Worm (Caenorhabditis elegans) whole organism, L4 larva: ENCODE results near the gene F40G12.4.

Source experiments
- ZK546.5 ChIP-seq, 2 experiments: sonication (generic microtip); optimal IDR thresholded peaks; 2 replicates each; lab custom pipeline; 2017; ENCODE audit warnings: missing biosample characterization in 2 of 2, missing genetic modification characterization in 2 of 2
- ceh-20 ChIP-seq: fragments of 200-800 bp; sonication (Bioruptor generic); IDR thresholded peaks from 2 replicates; pipeline ENCODE4 v1.3.6; 2022; ENCODE audit warnings: missing genetic modification reagents, missing genetic modification characterization, missing compliant biosample characterization
- ceh-62 ChIP-seq: sonication (generic microtip); optimal IDR thresholded peaks from 2 replicates; lab custom pipeline; 2017; ENCODE audit warnings: missing biosample characterization, missing genetic modification characterization
- ces-1 ChIP-seq: fragments of 150-350 bp; sonication (generic microtip); optimal IDR thresholded peaks from 4 replicates; lab custom pipeline; 2014; ENCODE audit warnings: missing biosample characterization, missing genetic modification reagents, missing genetic modification characterization
- fos-1 ChIP-seq: fragments of 150-350 bp; optimal IDR thresholded peaks from 2 replicates; lab custom pipeline; 2014; ENCODE audit warnings: missing biosample characterization, missing genetic modification characterization
- lin-39 ChIP-seq: fragments of 150-350 bp; optimal IDR thresholded peaks from 2 replicates; lab custom pipeline; 2014; ENCODE audit warnings: missing biosample characterization, missing genetic modification reagents, missing genetic modification characterization
- nhr-11 ChIP-seq: fragments of 150-350 bp; optimal IDR thresholded peaks from 2 replicates; lab custom pipeline; 2014; ENCODE audit warnings: missing biosample characterization, missing genetic modification characterization
- nhr-28 ChIP-seq: fragments of 150-350 bp; optimal IDR thresholded peaks from 2 replicates; lab custom pipeline; 2014; ENCODE audit warnings: missing biosample characterization, missing genetic modification characterization
- nhr-6 ChIP-seq: fragments of 150-350 bp; optimal IDR thresholded peaks from 2 replicates; lab custom pipeline; 2014; ENCODE audit warnings: missing biosample characterization, missing genetic modification characterization
- pha-4 ChIP-seq, 2 experiments: fragments of 150-350 bp in 1 of 2; fragments of 200-800 bp in 1 of 2; sonication (Bioruptor generic) in 1 of 2; IDR thresholded peaks in 1 of 2; optimal IDR thresholded peaks in 1 of 2; 2 replicates each; pipeline versions ENCODE4 v1.3.6 to Lab custom; 2014 to 2022; ENCODE audit warnings: missing genetic modification characterization in 2 of 2, missing genetic modification reagents in 2 of 2, missing biosample characterization in 1 of 2, missing compliant biosample characterization in 1 of 2
- unc-130 ChIP-seq: sonication (generic microtip); optimal IDR thresholded peaks from 2 replicates; lab custom pipeline; 2016; ENCODE audit warnings: missing genetic modification reagents, missing genetic modification characterization, missing compliant biosample characterization
- unc-39 ChIP-seq: sonication (generic microtip); optimal IDR thresholded peaks from 2 replicates; lab custom pipeline; 2017; ENCODE audit warnings: missing biosample characterization, missing genetic modification characterization
- zag-1 ChIP-seq: fragments of 150-350 bp; optimal IDR thresholded peaks from 2 replicates; lab custom pipeline; 2014; ENCODE audit warnings: missing biosample characterization, missing genetic modification characterization

DNA sequence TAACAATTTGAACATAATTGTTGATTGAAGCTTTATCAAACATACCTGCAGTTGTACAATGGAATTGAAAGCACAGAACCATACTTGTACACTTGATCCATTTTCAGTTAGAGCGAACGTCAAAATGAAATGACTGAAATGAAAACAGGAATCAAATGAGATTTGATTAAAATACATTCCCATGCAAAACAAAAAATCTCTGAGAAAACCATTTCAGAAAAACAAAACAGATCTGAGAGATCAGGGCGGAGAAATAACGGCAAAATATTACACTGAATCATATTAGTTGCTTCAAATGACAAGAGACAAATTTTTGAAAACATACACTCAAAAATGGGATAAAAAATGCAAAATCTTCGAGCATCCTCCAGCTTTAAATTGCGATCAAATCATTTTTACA lies 11.3 kb upstream of the F40G12.4 start, which contains the start of gene srt-33:
- TF ChIP-seq ceh-20 (GFP tag; lab: Robert Waterston, UW) (no peak), nhr-28 (tag; lab: Kevin White, UChicago) (no peak), zag-1 (tag; lab: Kevin White, UChicago) (no peak), unc-130 (GFP tag; lab: Kevin White, UChicago) (no peak), unc-39 (tag; lab: Kevin White, UChicago) (no peak), fos-1 (tag; lab: Kevin White, UChicago) (no peak), lin-39 (no peak), ZK546.5 (tag; optimal IDR thresholded peaks at IDR 0.05; lab: Kevin White, UChicago) (no peak), pha-4 (GFP tag; IDR thresholded peaks at IDR 0.05; lab: Robert Waterston, UW) (no peak), pha-4 (tag; optimal IDR thresholded peaks at IDR 0.05; lab: Kevin White, UChicago) (no peak), ceh-62 (tag; lab: Kevin White, UChicago) (no peak), nhr-11 (no peak), nhr-6 (tag; lab: Kevin White, UChicago) (no peak), ces-1 (GFP tag; lab: Kevin White, UChicago) (no peak)
